Worm (Caenorhabditis elegans) whole organism, early embryonic: ENCODE data around the gene inf-1.

Source experiments
- B0310.2 ChIP-seq: sonication (generic microtip); optimal IDR thresholded peaks from 2 replicates; lab custom pipeline; 2016; ENCODE audit warnings: mild to moderate bottlenecking, missing genetic modification characterization, missing compliant biosample characterization
- F13C5.2 ChIP-seq: sonication (generic microtip); optimal IDR thresholded peaks from 2 replicates; lab custom pipeline; 2017; ENCODE audit warnings: mild to moderate bottlenecking, missing genetic modification characterization, inconsistent platforms, missing compliant biosample characterization
- aly-1 ChIP-seq: sonication (generic microtip); optimal IDR thresholded peaks from 2 replicates; lab custom pipeline; 2016; ENCODE audit warnings: missing genetic modification characterization, missing compliant biosample characterization
- ama-1 ChIP-seq: fragments of 150-350 bp; optimal IDR thresholded peaks from 2 replicates; lab custom pipeline; 2014
- ceh-13 ChIP-seq: fragments of 200-800 bp; sonication (Bioruptor generic); optimal IDR thresholded peaks from 2 replicates; lab custom pipeline; 2018; ENCODE audit warnings: mild to moderate bottlenecking, missing genetic modification characterization, missing compliant biosample characterization
- ceh-36 ChIP-seq: sonication (generic microtip); optimal IDR thresholded peaks from 2 replicates; lab custom pipeline; 2016; ENCODE audit warnings: missing genetic modification characterization, inconsistent platforms, missing compliant biosample characterization
- ets-7 ChIP-seq: sonication (generic microtip); optimal IDR thresholded peaks from 2 replicates; lab custom pipeline; 2016; ENCODE audit warnings: missing genotype, missing genetic modification characterization, missing compliant biosample characterization
- flt-1 ChIP-seq: fragments of 200-800 bp; sonication (Bioruptor generic); IDR thresholded peaks from 2 replicates; pipeline ENCODE4 v1.3.6; 2022; ENCODE audit warnings: missing genetic modification characterization, missing compliant biosample characterization
- hmbx-1 ChIP-seq: sonication (generic microtip); optimal IDR thresholded peaks from 2 replicates; lab custom pipeline; 2016; ENCODE audit warnings: mild to moderate bottlenecking, missing genetic modification characterization, missing compliant biosample characterization
- hmg-4 ChIP-seq: fragments of 200-800 bp; sonication (Bioruptor generic); optimal IDR thresholded peaks from 2 replicates; lab custom pipeline; 2018; ENCODE audit warnings: mild to moderate bottlenecking, missing genetic modification characterization, missing compliant biosample characterization
- hnd-1 ChIP-seq: sonication (generic microtip); optimal IDR thresholded peaks from 2 replicates; lab custom pipeline; 2016; ENCODE audit warnings: missing genetic modification characterization, missing compliant biosample characterization
- pes-1 ChIP-seq: fragments of 200-800 bp; sonication (Bioruptor generic); IDR thresholded peaks from 2 replicates; pipeline ENCODE4 v1.3.6; 2022; ENCODE audit warnings: missing genetic modification reagents, missing genetic modification characterization, missing compliant biosample characterization
- scrt-1 ChIP-seq: fragments of 200-800 bp; sonication (Bioruptor generic); IDR thresholded peaks from 2 replicates; pipeline ENCODE4 v1.3.6; 2022; ENCODE audit warnings: missing genetic modification characterization, missing compliant biosample characterization
- sea-1 ChIP-seq: fragments of 200-800 bp; sonication (Bioruptor generic); conservative IDR thresholded peaks from 2 replicates; pipeline ENCODE4 v1.3.6; 2022; ENCODE audit warnings: missing genetic modification characterization, missing compliant biosample characterization
- tbx-11 ChIP-seq: fragments of 200-800 bp; sonication (Bioruptor generic); IDR thresholded peaks from 2 replicates; pipeline ENCODE4 v1.3.6; 2022; ENCODE audit warnings: missing genetic modification characterization, missing compliant biosample characterization
- tbx-37 ChIP-seq: fragments of 200-800 bp; sonication (Bioruptor generic); conservative IDR thresholded peaks from 2 replicates; pipeline ENCODE4 v1.3.6; 2022; ENCODE audit warnings: missing genetic modification reagents, missing genetic modification characterization, missing compliant biosample characterization
- tra-4 ChIP-seq: sonication (generic microtip); optimal IDR thresholded peaks from 2 replicates; lab custom pipeline; 2017; ENCODE audit warnings: missing genetic modification characterization, missing compliant biosample characterization

Gene inf-1

DNA sequence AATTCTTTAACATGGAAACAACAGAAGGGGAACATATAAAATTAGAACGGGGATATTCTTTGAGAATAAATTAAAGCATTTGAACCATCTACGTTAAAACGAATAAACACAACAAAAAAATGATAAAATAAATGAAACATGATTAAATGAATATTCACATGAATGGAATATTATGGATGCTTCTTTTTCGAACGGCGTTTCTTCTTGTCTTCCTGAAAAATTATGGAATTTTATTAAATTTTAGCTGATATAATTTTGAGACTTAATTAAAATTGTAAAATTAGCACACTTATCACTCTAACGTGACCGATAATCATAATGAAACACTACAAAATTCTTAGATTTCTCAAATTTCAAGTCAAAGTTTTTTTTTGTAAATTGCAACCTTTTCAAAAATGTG, 29.3 kb upstream of the inf-1 start:
- TF ChIP-seq hmg-4 (GFP tag; lab: Kevin White, UChicago) (no peak), aly-1 (tag; lab: Kevin White, UChicago) (no peak), B0310.2 (tag; lab: Kevin White, UChicago) (no peak), tbx-11 (GFP tag; lab: Robert Waterston, UW) (no peak)

DNA sequence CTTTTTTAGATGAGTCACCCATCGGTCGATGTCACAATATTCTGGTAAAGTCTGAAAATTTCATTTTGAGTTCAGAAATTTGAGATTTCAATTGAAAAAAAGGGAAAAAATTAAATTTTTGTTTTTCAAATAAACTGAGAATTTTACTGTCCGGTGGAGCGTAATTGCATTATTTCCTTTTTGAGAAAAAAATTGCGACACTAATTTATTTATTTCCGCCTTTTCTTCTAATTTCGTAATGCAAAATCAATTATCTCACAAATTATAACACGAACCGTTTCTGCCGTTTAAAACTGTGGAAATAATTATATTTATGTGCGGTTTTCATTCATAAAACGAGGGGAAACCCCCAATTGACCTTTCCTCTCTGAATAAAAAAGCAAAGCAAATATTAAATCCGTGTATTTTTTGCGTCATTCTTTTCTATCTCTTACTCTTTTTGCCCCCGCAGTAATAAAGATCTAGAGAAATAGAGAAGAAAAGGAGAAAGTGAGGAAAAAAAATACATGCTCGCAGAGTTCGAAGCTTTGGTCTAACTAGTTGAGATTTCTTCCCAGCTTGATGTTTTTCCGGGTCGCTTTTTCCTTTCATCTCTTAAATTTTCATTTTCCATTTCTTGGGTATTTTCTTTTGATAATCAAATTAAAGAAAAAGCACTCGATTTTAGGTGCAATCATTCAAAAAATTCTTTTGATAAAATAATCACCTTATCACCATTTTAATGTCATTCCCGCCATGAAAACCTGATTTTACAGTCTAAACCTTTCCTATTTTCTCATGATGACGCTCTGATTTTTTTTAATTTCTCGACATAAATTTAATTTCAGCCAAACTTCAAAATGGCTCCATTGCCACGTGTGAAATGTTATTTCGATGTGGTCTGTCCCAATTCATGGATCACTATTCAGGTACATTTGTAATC, 26.6 kb upstream of the inf-1 start, which contains the start of the genes brc-2 and T07E3.3:
Gene brc-2, minus strand, starts transcription at position 51 of the 922 bp plus-strand sequence.
Gene T07E3.3, plus strand, starts transcription at position 822 of the 922 bp plus-strand sequence.
- TF ChIP-seq hmg-4 (GFP tag; lab: Kevin White, UChicago): no peak
- no peak for TF ChIP-seq ets-7 (tag; lab: Kevin White, UChicago)
- no peak for TF ChIP-seq B0310.2 (tag; lab: Kevin White, UChicago)
- TF ChIP-seq aly-1 (tag; lab: Kevin White, UChicago): no peak
- no peak for TF ChIP-seq flt-1
- no peak for TF ChIP-seq hnd-1
- no peak for TF ChIP-seq ceh-13
- no peak for TF ChIP-seq tra-4 (tag; lab: Kevin White, UChicago)
- TF ChIP-seq hmbx-1: no peak

DNA sequence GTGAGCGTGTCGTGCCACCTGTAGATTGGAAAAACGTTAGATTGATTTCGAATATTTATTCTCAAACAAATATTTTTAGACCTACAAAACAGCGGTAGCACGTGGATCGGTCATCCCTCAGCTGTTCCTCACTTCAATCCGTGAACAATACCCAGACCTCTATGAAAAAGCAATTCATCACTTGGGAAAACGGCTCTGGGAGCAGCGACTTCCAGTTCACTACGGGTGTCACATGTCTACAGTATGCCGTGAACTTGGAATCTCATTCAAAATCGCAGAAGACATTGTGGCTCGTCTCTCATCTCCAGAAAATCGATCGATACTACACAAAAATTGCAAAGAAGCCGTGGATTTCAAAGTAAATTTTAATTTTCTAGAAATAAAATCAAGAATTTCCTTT, 25.5 kb upstream of the inf-1 start:
- no peak for TF ChIP-seq F13C5.2 (tag; lab: Kevin White, UChicago)
- no peak for TF ChIP-seq aly-1 (tag; lab: Kevin White, UChicago)
- TF ChIP-seq hnd-1: no peak
- TF ChIP-seq tbx-11 (GFP tag; lab: Robert Waterston, UW): no peak
- no peak for TF ChIP-seq hmg-4 (GFP tag; lab: Kevin White, UChicago)
- TF ChIP-seq ceh-13: no peak
- TF ChIP-seq ets-7 (tag; lab: Kevin White, UChicago): no peak

- TF ChIP-seq B0310.2 (tag; lab: Kevin White, UChicago) (no peak), aly-1 (tag; lab: Kevin White, UChicago) (no peak), ceh-13 (no peak), tbx-37 (GFP tag; lab: Robert Waterston, UW) (no peak), hmbx-1 (no peak), pes-1 (no peak), hmg-4 (GFP tag; lab: Kevin White, UChicago) (no peak), tra-4 (tag; lab: Kevin White, UChicago) (no peak), F13C5.2 (tag; lab: Kevin White, UChicago) (no peak), sea-1 (GFP tag; lab: Robert Waterston, UW) (no peak), ceh-36 (no peak), scrt-1 (GFP tag; lab: Robert Waterston, UW) (no peak), flt-1 (no peak)
Observed at ce11 chrIII:6906409-6906808, 23.5 kb upstream of the inf-1 start, which contains the start of gene T07E3.2. T07E3.2 (plus strand) TSS chrIII:6906709.

ce11 chrIII:6912381-6912780, 17.6 kb upstream of the inf-1 start, which contains the start of gene pdf-1:
pdf-1 (minus strand) TSS chrIII:6912481.
- TF ChIP-seq ceh-36 (no peak), scrt-1 (GFP tag; lab: Robert Waterston, UW) (no peak), ama-1 (lab: Kevin White, UChicago) (no peak), B0310.2 (tag; lab: Kevin White, UChicago) (no peak), hmbx-1 (no peak), tbx-37 (GFP tag; lab: Robert Waterston, UW) (no peak), sea-1 (GFP tag; lab: Robert Waterston, UW) (no peak), tra-4 (tag; lab: Kevin White, UChicago) (no peak), ceh-13 (no peak), pes-1 (no peak), hmg-4 (GFP tag; lab: Kevin White, UChicago) (no peak), tbx-11 (GFP tag; lab: Robert Waterston, UW) (no peak), F13C5.2 (tag; lab: Kevin White, UChicago) (no peak), hnd-1 (no peak), aly-1 (tag; lab: Kevin White, UChicago) (no peak), ets-7 (tag; lab: Kevin White, UChicago) (no peak), flt-1 (no peak)

DNA sequence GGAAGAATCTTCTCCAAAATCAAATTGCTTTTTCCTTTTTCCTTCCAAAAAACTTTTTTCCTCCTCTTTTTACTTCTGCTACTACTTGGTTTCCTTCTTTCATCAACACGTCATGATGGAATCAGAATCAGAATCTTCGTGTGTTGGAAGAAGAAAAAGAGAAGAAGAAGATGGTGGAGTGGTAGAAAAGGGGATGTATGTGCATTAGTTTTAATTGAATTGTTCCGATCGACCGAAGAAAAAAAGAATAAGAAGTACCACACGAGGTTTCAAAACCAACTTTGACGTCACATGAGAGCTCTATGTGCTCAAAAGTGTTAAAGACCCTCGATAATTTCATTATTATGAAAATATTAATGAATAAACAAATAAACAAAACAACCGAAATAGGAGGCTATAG, 15.1 kb upstream of the inf-1 start:
- no peak for TF ChIP-seq F13C5.2 (tag; lab: Kevin White, UChicago)
- TF ChIP-seq pes-1: no peak
- TF ChIP-seq ama-1 (lab: Kevin White, UChicago): no peak
- no peak for TF ChIP-seq tbx-37 (GFP tag; lab: Robert Waterston, UW)
- no peak for TF ChIP-seq B0310.2 (tag; lab: Kevin White, UChicago)
- no peak for TF ChIP-seq hnd-1
- TF ChIP-seq flt-1: no peak
- TF ChIP-seq scrt-1 (GFP tag; lab: Robert Waterston, UW): no peak
- TF ChIP-seq tra-4 (tag; lab: Kevin White, UChicago): no peak
- no peak for TF ChIP-seq aly-1 (tag; lab: Kevin White, UChicago)
- TF ChIP-seq hmbx-1: no peak
- TF ChIP-seq ets-7 (tag; lab: Kevin White, UChicago): no peak
- no peak for TF ChIP-seq sea-1 (GFP tag; lab: Robert Waterston, UW)

- TF ChIP-seq sea-1 (GFP tag; lab: Robert Waterston, UW) (no peak), hmbx-1 (no peak), tra-4 (tag; lab: Kevin White, UChicago) (no peak), tbx-37 (GFP tag; lab: Robert Waterston, UW) (no peak), hmg-4 (GFP tag; lab: Kevin White, UChicago) (no peak), hnd-1 (no peak), ama-1 (lab: Kevin White, UChicago) (no peak), ets-7 (tag; lab: Kevin White, UChicago) (no peak), B0310.2 (tag; lab: Kevin White, UChicago) (no peak), tbx-11 (GFP tag; lab: Robert Waterston, UW) (no peak), ceh-13 (no peak), scrt-1 (GFP tag; lab: Robert Waterston, UW) (no peak), flt-1 (no peak)
Observed at ce11 chrIII:6928725-6929124, 1.2 kb upstream of the inf-1 start, which contains the start of gene flap-1. flap-1 (minus strand) TSS chrIII:6928825.
